Fruit fly (Drosophila melanogaster) whole organism, wandering third instar larva: Measurements from ENCODE around the gene CG14932.

Experiments used
- Abd-B ChIP-seq: fragments of >200 bp; optimal IDR thresholded peaks from 2 replicates; lab custom pipeline; 2017; ENCODE audit warnings: missing biosample characterization, missing genetic modification characterization
- CG32264 ChIP-seq: fragments of 200-800 bp; sonication (Bioruptor generic); optimal IDR thresholded peaks from 2 replicates; lab custom pipeline; 2016; ENCODE audit warnings: missing biosample characterization, missing genetic modification characterization
- CG9705 ChIP-seq: fragments of 200-800 bp; sonication (Bioruptor generic); optimal IDR thresholded peaks from 2 replicates; lab custom pipeline; 2018; ENCODE audit warnings: missing biosample characterization, mild to moderate bottlenecking, missing genetic modification characterization
- CrebA ChIP-seq: fragments of 200-800 bp; sonication (Bioruptor generic); optimal IDR thresholded peaks from 2 replicates; lab custom pipeline; 2016; ENCODE audit warnings: missing biosample characterization, mild to moderate bottlenecking, missing genetic modification characterization, borderline replicate concordance
- Dfd ChIP-seq: fragments of >200 bp; optimal IDR thresholded peaks from 2 replicates; lab custom pipeline; 2017; ENCODE audit warnings: missing biosample characterization, missing genetic modification characterization
- Dif ChIP-seq: fragments of 200-275, 200-300 bp; sonication (Bioruptor generic); optimal IDR thresholded peaks from 2 replicates; lab custom pipeline; 2018; ENCODE audit warnings: missing biosample characterization, missing genetic modification characterization; ENCODE audit not compliant: partially characterized antibody
- GATAd ChIP-seq: sonication (Bioruptor generic); optimal IDR thresholded peaks from 2 replicates; lab custom pipeline; 2016; ENCODE audit warnings: missing biosample characterization, missing genetic modification characterization
- Hnf4 ChIP-seq: fragments of 200-800 bp; sonication (Bioruptor generic); optimal IDR thresholded peaks from 2 replicates; lab custom pipeline; 2016; ENCODE audit warnings: missing biosample characterization, mild to moderate bottlenecking, missing genetic modification characterization
- Hr78 ChIP-seq: fragments of >200 bp; optimal IDR thresholded peaks from 2 replicates; lab custom pipeline; 2017; ENCODE audit warnings: missing biosample characterization, missing genetic modification characterization
- Hr83 ChIP-seq: fragments of 200-300 bp; sonication (Bioruptor generic); optimal IDR thresholded peaks from 2 replicates; lab custom pipeline; 2016; ENCODE audit warnings: missing biosample characterization, mild to moderate bottlenecking, missing genetic modification characterization, moderate library complexity; ENCODE audit not compliant: poor library complexity, severe bottlenecking
- Jra ChIP-seq: sonication (Bioruptor generic); optimal IDR thresholded peaks from 2 replicates; lab custom pipeline; 2016; ENCODE audit warnings: missing biosample characterization, missing genetic modification characterization
- Mio ChIP-seq: sonication (Bioruptor generic); optimal IDR thresholded peaks from 2 replicates; lab custom pipeline; 2016; ENCODE audit warnings: missing biosample characterization, missing genetic modification characterization
- N ChIP-seq: fragments of >200 bp; optimal IDR thresholded peaks from 2 replicates; lab custom pipeline; 2018; ENCODE audit warnings: missing biosample characterization, missing external identifiers, missing genetic modification characterization
- OdsH ChIP-seq: fragments of 200-800 bp; sonication (Bioruptor generic); optimal IDR thresholded peaks from 2 replicates; lab custom pipeline; 2016; ENCODE audit warnings: missing biosample characterization, mild to moderate bottlenecking, missing genetic modification characterization
- Rel ChIP-seq, 2 experiments: fragments of 200-800 bp; sonication (Bioruptor generic) in 1 of 2; optimal IDR thresholded peaks; 2 replicates in 1 of 2; 3 replicates in 1 of 2; lab custom pipeline; 2016 to 2019; ENCODE audit warnings: mild to moderate bottlenecking in 2 of 2, missing biosample characterization in 2 of 2, missing genetic modification characterization in 2 of 2, moderate library complexity in 1 of 2
- Sp1 ChIP-seq: fragments of 200-800 bp; sonication (Bioruptor generic); optimal IDR thresholded peaks from 3 replicates; lab custom pipeline; 2019; ENCODE audit warnings: missing biosample characterization, mild to moderate bottlenecking, missing genetic modification characterization, moderate library complexity
- br ChIP-seq: fragments of 200-800 bp; sonication (Bioruptor generic); optimal IDR thresholded peaks from 2 replicates; lab custom pipeline; 2016; ENCODE audit warnings: missing biosample characterization, missing genetic modification characterization
- brk ChIP-seq: fragments of 200-800 bp; sonication (Bioruptor generic); optimal IDR thresholded peaks from 2 replicates; lab custom pipeline; 2016; ENCODE audit warnings: missing biosample characterization, mild to moderate bottlenecking, missing genetic modification characterization
- dl ChIP-seq, 2 experiments: fragments of 175-275, 200-275 bp in 1 of 2; fragments of 200-275 bp in 1 of 2; sonication (Bioruptor generic); optimal IDR thresholded peaks; lab custom pipeline; 2018; ENCODE audit warnings: mild to moderate bottlenecking in 2 of 2, missing biosample characterization in 2 of 2, missing genetic modification characterization in 2 of 2, moderate library complexity in 2 of 2; ENCODE audit not compliant: partially characterized antibody in 2 of 2, insufficient read depth in 1 of 2
- dmrt93B ChIP-seq: fragments of 200-800 bp; sonication (Bioruptor generic); optimal IDR thresholded peaks from 2 replicates; lab custom pipeline; 2018; ENCODE audit warnings: missing biosample characterization, mild to moderate bottlenecking, missing genetic modification characterization
- dsf ChIP-seq: sonication (Bioruptor generic); optimal IDR thresholded peaks from 2 replicates; lab custom pipeline; 2016; ENCODE audit warnings: missing biosample characterization, missing genetic modification characterization, borderline replicate concordance
- foxo ChIP-seq, 2 experiments: fragments of 200-800 bp; sonication (Bioruptor generic); optimal IDR thresholded peaks; 2 replicates in 1 of 2; 3 replicates in 1 of 2; lab custom pipeline; 2016 to 2017; ENCODE audit warnings: missing biosample characterization in 2 of 2, missing genetic modification characterization in 2 of 2
- fru ChIP-seq: fragments of 200-800 bp; sonication (Bioruptor generic); optimal IDR thresholded peaks from 3 replicates; lab custom pipeline; 2016; ENCODE audit warnings: missing biosample characterization, mild to moderate bottlenecking, missing genetic modification characterization
- jim ChIP-seq: fragments of 175-275, 200-325 bp; sonication (Bioruptor generic); optimal IDR thresholded peaks from 2 replicates; lab custom pipeline; 2016; ENCODE audit warnings: missing biosample characterization, mild to moderate bottlenecking, missing genetic modification characterization
- pan ChIP-seq: fragments of >200 bp; optimal IDR thresholded peaks from 2 replicates; lab custom pipeline; 2017
- psq ChIP-seq: fragments of 200-800 bp; sonication (Bioruptor generic); optimal IDR thresholded peaks from 3 replicates; lab custom pipeline; 2017; ENCODE audit warnings: missing biosample characterization, mild to moderate bottlenecking, missing genetic modification characterization, moderate library complexity
- rgr ChIP-seq: fragments of 200-800 bp; sonication (Bioruptor generic); optimal IDR thresholded peaks from 3 replicates; lab custom pipeline; 2016; ENCODE audit warnings: missing biosample characterization, mild to moderate bottlenecking, missing genetic modification characterization
- sage ChIP-seq: fragments of 200-800 bp; sonication (Bioruptor generic); optimal IDR thresholded peaks from 2 replicates; lab custom pipeline; 2016; ENCODE audit warnings: missing biosample characterization, mild to moderate bottlenecking, missing genetic modification characterization
- usp ChIP-seq: fragments of >200 bp; optimal IDR thresholded peaks from 2 replicates; lab custom pipeline; 2017; ENCODE audit warnings: missing biosample characterization, missing genetic modification characterization
- woc ChIP-seq: sonication (Bioruptor generic); optimal IDR thresholded peaks from 2 replicates; lab custom pipeline; 2016; ENCODE audit warnings: missing biosample characterization, mild to moderate bottlenecking, missing genetic modification characterization

Gene CG14932

dm6 chr2L:11834308-11834707 lies 44.6 kb downstream of the CG14932 start, which contains the start of gene CG45012:
TSS of gene CG45012 (plus strand) at chr2L:11834608.
- no peak for TF ChIP-seq fru
- TF ChIP-seq CrebA (GFP tag; lab: Kevin White, UChicago), result no peak
- no peak for TF ChIP-seq Sp1 (GFP tag; lab: Kevin White, UChicago)
- no peak for TF ChIP-seq OdsH (GFP tag; lab: Kevin White, UChicago)
- TF ChIP-seq brk, result no peak
- no peak for TF ChIP-seq foxo (GFP tag; optimal IDR thresholded peaks at IDR 0.05; lab: Kevin White, UChicago)
- no peak for TF ChIP-seq woc
- TF ChIP-seq sage (GFP tag; lab: Kevin White, UChicago), result no peak
- TF ChIP-seq dl (GFP tag; optimal IDR thresholded peaks at IDR 0.05; lab: Kevin White, UChicago; ENCODE audit: insufficient read depth in 1 of 2, partially characterized antibody in 2 of 2), result no peak
- no peak for TF ChIP-seq Hr83 (GFP tag; lab: Kevin White, UChicago)
- TF ChIP-seq GATAd, result no peak
- no peak for TF ChIP-seq CG9705 (GFP tag; lab: Kevin White, UChicago)
- TF ChIP-seq Dif, result no peak
- no peak for TF ChIP-seq Rel (GFP tag; optimal IDR thresholded peaks at IDR 0.05; lab: Kevin White, UChicago)
- TF ChIP-seq Rel (tag; optimal IDR thresholded peaks at IDR 0.05; lab: Kevin White, UChicago), result no peak
- TF ChIP-seq dmrt93B (GFP tag; lab: Kevin White, UChicago), result no peak
- no peak for TF ChIP-seq jim (GFP tag; lab: Kevin White, UChicago)
- TF ChIP-seq, all 38 proteins: peak for 0

- TF ChIP-seq Jra (GFP tag; lab: Kevin White, UChicago) (no peak), br (GFP tag; lab: Kevin White, UChicago) (no peak)
- TF ChIP-seq, all 38 proteins: peak for 0
Measured at dm6 chr2L:11836943-11837342, 47.2 kb downstream of the CG14932 start, which contains the start of gene Sfp33A4. TSS of gene Sfp33A4 (plus strand) at chr2L:11837243.

dm6 chr2L:11837413-11837812 lies 47.7 kb downstream of the CG14932 start, which contains the start of gene Sfp33A2:
TSS of gene Sfp33A2 (plus strand) at chr2L:11837713.
- TF ChIP-seq sage (GFP tag; lab: Kevin White, UChicago) (no peak), psq (GFP tag; lab: Kevin White, UChicago) (no peak), Jra (GFP tag; lab: Kevin White, UChicago) (no peak), Abd-B (no peak), dmrt93B (GFP tag; lab: Kevin White, UChicago) (no peak), Hnf4 (GFP tag; lab: Kevin White, UChicago) (no peak), Mio (GFP tag; lab: Kevin White, UChicago) (no peak), woc (no peak), Hr78 (GFP tag; lab: Kevin White, UChicago) (no peak), usp (GFP tag; lab: Kevin White, UChicago) (no peak), brk (no peak)

DNA sequence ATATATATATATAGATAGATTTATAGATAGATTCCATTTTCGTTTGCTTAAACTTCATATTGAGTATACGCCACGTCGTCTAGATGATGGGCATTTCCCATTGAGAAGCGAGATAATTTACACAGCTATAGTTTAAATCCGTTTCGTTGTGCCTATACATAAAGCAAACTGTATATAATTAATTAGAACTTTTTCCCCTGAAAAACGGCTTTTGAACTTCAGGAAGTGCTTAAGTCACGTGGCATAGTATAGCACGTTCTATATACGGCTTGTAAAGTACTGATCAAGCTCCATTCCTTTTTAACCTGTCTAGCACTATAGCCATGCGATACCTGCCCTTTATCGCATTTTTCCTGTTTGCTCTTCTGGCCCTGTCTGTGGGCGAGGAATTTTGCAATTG lies 49.9 kb downstream of the CG14932 start, which contains the start of gene Sfp33A3:
Gene Sfp33A3, plus strand, starts transcription at position 301 of the 400 bp plus-strand sequence.
- TF ChIP-seq Dfd, result no peak

DNA sequence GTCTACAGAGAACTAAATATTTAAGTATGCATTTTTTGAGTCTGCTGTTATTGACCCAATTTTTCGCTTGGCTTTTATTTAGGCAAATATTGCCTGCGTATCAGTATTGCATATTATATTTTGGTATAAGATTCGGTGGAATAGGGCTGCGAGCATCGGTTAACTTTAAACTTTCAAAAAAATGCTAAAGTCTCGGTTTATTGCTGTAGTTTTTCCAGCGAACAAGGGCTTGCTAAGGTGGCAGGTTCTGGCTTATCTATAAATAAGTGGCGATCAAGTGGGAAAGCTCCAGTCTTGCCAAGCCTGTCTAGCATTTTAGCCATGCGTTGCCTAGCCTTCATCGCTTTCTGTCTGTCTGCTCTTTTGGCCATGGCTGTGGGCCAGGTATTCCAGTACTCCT lies 50.7 kb downstream of the CG14932 start, which contains the start of gene CG31704:
Gene CG31704, plus strand, starts transcription at position 301 of the 400 bp plus-strand sequence.
- TF ChIP-seq sage (GFP tag; lab: Kevin White, UChicago) (no peak), dl (GFP tag; optimal IDR thresholded peaks at IDR 0.05; lab: Kevin White, UChicago; ENCODE audit: insufficient read depth in 1 of 2, partially characterized antibody in 2 of 2) (no peak), Hnf4 (GFP tag; lab: Kevin White, UChicago) (no peak), dsf (GFP tag; lab: Kevin White, UChicago) (no peak), pan (lab: Kevin White, UChicago) (no peak), Mio (GFP tag; lab: Kevin White, UChicago) (no peak), N (GFP tag; lab: Kevin White, UChicago) (no peak), Hr83 (GFP tag; lab: Kevin White, UChicago) (no peak), CG9705 (GFP tag; lab: Kevin White, UChicago) (no peak), CG32264 (GFP tag; lab: Kevin White, UChicago) (no peak), rgr (no peak), dmrt93B (GFP tag; lab: Kevin White, UChicago) (no peak), Sp1 (GFP tag; lab: Kevin White, UChicago) (no peak), Dfd (no peak), usp (GFP tag; lab: Kevin White, UChicago) (no peak)
